Fruit fly (Drosophila melanogaster): ENCODE results near the gene CG18814.

CG18814 gene

DNA sequence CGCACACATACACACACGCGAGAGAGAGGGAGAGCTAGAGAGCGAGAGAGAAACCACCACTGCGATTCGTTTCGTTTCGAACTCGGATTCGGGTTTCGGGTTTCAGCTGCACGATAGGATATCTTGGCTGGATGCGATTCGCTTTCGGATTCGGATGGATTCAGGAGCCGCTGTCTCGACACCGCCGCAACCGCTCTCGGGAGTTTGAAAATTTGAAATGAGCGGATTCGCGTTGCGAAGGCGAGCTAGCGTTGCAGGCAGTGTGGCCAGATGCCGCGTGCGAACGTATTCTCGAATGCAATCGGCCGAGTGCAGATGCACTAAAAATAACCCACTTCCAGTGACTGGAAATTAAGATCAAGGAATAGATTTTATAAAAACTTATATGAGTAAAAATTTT, 41.9 kb downstream of the CG18814 start, which contains the start of gene fax (continued):
- TF ChIP-seq GATAe (GFP tag; conservative IDR thresholded peaks at IDR 0.05), result no peak
- TF ChIP-seq Eip74EF (GFP tag; optimal IDR thresholded peaks at IDR 0.05), result peak in 1 of 2 experiments; percentile 27
- no peak for TF ChIP-seq CG30431 (GFP tag; optimal IDR thresholded peaks at IDR 0.05)
- no peak for TF ChIP-seq hb (GFP tag; IDR thresholded peaks at IDR 0.05; ENCODE audit: partially characterized antibody)
- TF ChIP-seq chinmo (GFP tag; IDR thresholded peaks at IDR 0.05; ENCODE audit: partially characterized antibody), result peak; percentile 96
- TF ChIP-seq CG16779 (GFP tag; IDR thresholded peaks at IDR 0.05), result peak; percentile 66; the same call in 1 of the 2 replicates
- peak; percentile 49 for TF ChIP-seq ewg (GFP tag; optimal IDR thresholded peaks at IDR 0.05)
- TF ChIP-seq CG18599 (GFP tag; optimal IDR thresholded peaks at IDR 0.05), result peak; percentile 48
- no peak for TF ChIP-seq wor (GFP tag; IDR thresholded peaks at IDR 0.05)
- TF ChIP-seq CG10462 (GFP tag; optimal IDR thresholded peaks at IDR 0.05), result no peak
- no peak for TF ChIP-seq slbo (GFP tag; IDR thresholded peaks at IDR 0.05)
- peak; percentile 54; the same call in 1 of the 3 replicates for TF ChIP-seq CG6791 (GFP tag; IDR thresholded peaks at IDR 0.05; ENCODE audit: partially characterized antibody)
- TF ChIP-seq slp2 (GFP tag; optimal IDR thresholded peaks at IDR 0.05), result no peak
- peak; percentile 51 for TF ChIP-seq lab (GFP tag; optimal IDR thresholded peaks at IDR 0.05)
- TF ChIP-seq fd3F (GFP tag; optimal IDR thresholded peaks at IDR 0.05), result no peak
- peak; percentile 46; the same call in 1 of the 2 replicates for TF ChIP-seq aop (GFP tag; IDR thresholded peaks at IDR 0.05)
- TF ChIP-seq mld (GFP tag; IDR thresholded peaks at IDR 0.05; ENCODE audit: partially characterized antibody), result no peak
- no peak for TF ChIP-seq HHEX (GFP tag; optimal IDR thresholded peaks at IDR 0.05)
- no peak for TF ChIP-seq ems (GFP tag; optimal IDR thresholded peaks at IDR 0.05)
- peak; percentile 51 for TF ChIP-seq CG17385 (GFP tag; optimal IDR thresholded peaks at IDR 0.05)
- TF ChIP-seq Camta (GFP tag; optimal IDR thresholded peaks at IDR 0.05), result no peak
- TF ChIP-seq corto (GFP tag; optimal IDR thresholded peaks at IDR 0.05), result no peak
- TF ChIP-seq dan (GFP tag; IDR thresholded peaks at IDR 0.05), result no peak
- TF ChIP-seq CG32772 (GFP tag; IDR thresholded peaks at IDR 0.05), result no peak
- no peak for TF ChIP-seq Sry-β (GFP tag; optimal IDR thresholded peaks at IDR 0.05)
- TF ChIP-seq Asciz (GFP tag; optimal IDR thresholded peaks at IDR 0.05), result peak; percentile 17
- TF ChIP-seq gsb (GFP tag; IDR thresholded peaks at IDR 0.05), result no peak
- TF ChIP-seq ken (GFP tag; IDR thresholded peaks at IDR 0.05), result no peak
- TF ChIP-seq CG6175 (GFP tag; IDR thresholded peaks at IDR 0.05), result peak; percentile 86
- no peak for TF ChIP-seq Doc2 (GFP tag; IDR thresholded peaks at IDR 0.05)
- peak; percentile 44 for TF ChIP-seq nau (GFP tag; optimal IDR thresholded peaks at IDR 0.05)
- no peak for TF ChIP-seq Hr51 (GFP tag; optimal IDR thresholded peaks at IDR 0.05)
- peak; percentile 33; the same call in 1 of the 2 replicates for TF ChIP-seq onecut (GFP tag; IDR thresholded peaks at IDR 0.05)
- no peak for TF ChIP-seq Sox100B (GFP tag; optimal IDR thresholded peaks at IDR 0.05)
- peak; percentile 44 for TF ChIP-seq gro (GFP tag; optimal IDR thresholded peaks at IDR 0.05)
- no peak for TF ChIP-seq CG17359 (tag; optimal IDR thresholded peaks at IDR 0.05)
- no peak for TF ChIP-seq CG2129 (GFP tag; IDR thresholded peaks at IDR 0.05; ENCODE audit: partially characterized antibody)
- TF ChIP-seq CG2875 (GFP tag; optimal IDR thresholded peaks at IDR 0.05), result no peak
- no peak for TF ChIP-seq CG17568 (GFP tag; optimal IDR thresholded peaks at IDR 0.05)
- no peak for TF ChIP-seq Hr3 (GFP tag; optimal IDR thresholded peaks at IDR 0.05)
- no peak for TF ChIP-seq bigmax (GFP tag; optimal IDR thresholded peaks at IDR 0.05)
- TF ChIP-seq ranshi (GFP tag; IDR thresholded peaks at IDR 0.05), result no peak
- no peak for TF ChIP-seq CG16815 (GFP tag; optimal IDR thresholded peaks at IDR 0.05)
- no peak for TF ChIP-seq Oaz (GFP tag; IDR thresholded peaks at IDR 0.05)
- no peak for TF ChIP-seq CG13775 (GFP tag; optimal IDR thresholded peaks at IDR 0.05)
- no peak for TF ChIP-seq en (GFP tag; optimal IDR thresholded peaks at IDR 0.05)
- no peak for TF ChIP-seq az2 (GFP tag; optimal IDR thresholded peaks at IDR 0.05)
- TF ChIP-seq CG4404 (GFP tag; IDR thresholded peaks at IDR 0.05), result no peak
- TF ChIP-seq tll (GFP tag; optimal IDR thresholded peaks at IDR 0.05), result peak in 1 of 2 experiments; percentile 21
- no peak for TF ChIP-seq vnd (GFP tag; IDR thresholded peaks at IDR 0.05; ENCODE audit: partially characterized antibody)

All from whole organism, embryonic.